Worm (Caenorhabditis elegans) whole organism, midembryonic: ENCODE data around the gene srz-18.

Experiments
- T22C8.4 ChIP-seq: fragments of 200-800 bp; sonication (Bioruptor generic); IDR thresholded peaks from 2 replicates; pipeline ENCODE4 v1.3.6; 2022; ENCODE audit warnings: missing genetic modification characterization, missing compliant biosample characterization
- cog-1 ChIP-seq: sonication (generic microtip); optimal IDR thresholded peaks from 2 replicates; lab custom pipeline; 2016; ENCODE audit warnings: missing genetic modification characterization, missing compliant biosample characterization
- flt-1 ChIP-seq: fragments of 200-800 bp; sonication (Bioruptor generic); IDR thresholded peaks from 2 replicates; pipeline ENCODE4 v1.3.6; 2022; ENCODE audit warnings: missing genetic modification characterization, missing compliant biosample characterization
- med-1 ChIP-seq: sonication (generic microtip); optimal IDR thresholded peaks from 2 replicates; lab custom pipeline; 2017; ENCODE audit warnings: missing genetic modification characterization, mild to moderate bottlenecking, missing compliant biosample characterization, antibody characterized with exemption, missing genetic modification reagents; ENCODE audit not compliant: insufficient read depth
- ref-1 ChIP-seq: fragments of 200-800 bp; sonication (Bioruptor generic); conservative IDR thresholded peaks from 2 replicates; pipeline ENCODE4 v1.3.6; 2022; ENCODE audit warnings: missing genetic modification reagents, missing genetic modification characterization, missing compliant biosample characterization
- tab-1 ChIP-seq: fragments of 200-800 bp; sonication (Bioruptor generic); IDR thresholded peaks from 2 replicates; pipeline ENCODE4 v1.3.6; 2022; ENCODE audit warnings: missing genetic modification characterization, missing compliant biosample characterization
- ztf-23 ChIP-seq: fragments of 200-800 bp; sonication (Bioruptor generic); IDR thresholded peaks from 2 replicates; pipeline ENCODE4 v1.3.6; 2022; ENCODE audit warnings: missing genetic modification reagents, missing genetic modification characterization, missing compliant biosample characterization
- ztf-29 ChIP-seq: fragments of 200-800 bp; sonication (Bioruptor generic); IDR thresholded peaks from 2 replicates; pipeline ENCODE4 v1.3.6; 2022; ENCODE audit warnings: missing genetic modification reagents, missing genetic modification characterization, missing compliant biosample characterization

- TF ChIP-seq tab-1 (GFP tag; lab: Robert Waterston, UW) (no peak), ref-1 (GFP tag; lab: Robert Waterston, UW) (no peak), flt-1 (no peak), ztf-29 (GFP tag; lab: Robert Waterston, UW) (no peak), T22C8.4 (GFP tag; lab: Robert Waterston, UW) (no peak), ztf-23 (GFP tag; lab: Robert Waterston, UW) (no peak), cog-1 (no peak), med-1 (GFP tag; lab: Kevin White, UChicago) (no peak)
These were observed 25.8 kb upstream of the srz-18 start for ce11 chrV:20600704-20601103.
